Fruit fly (Drosophila melanogaster) whole organism, prepupa: ENCODE measurements around the gene Mi-2.

Experiments used
- CG11762 ChIP-seq: fragments of 200-800 bp; sonication (Bioruptor generic); optimal IDR thresholded peaks from 3 replicates; lab custom pipeline; 2016; ENCODE audit warnings: missing biosample characterization, missing genetic modification characterization; ENCODE audit not compliant: insufficient read depth
- CG15336 ChIP-seq: fragments of 200-800 bp; sonication (Bioruptor generic); IDR thresholded peaks from 2 replicates; pipeline ENCODE4 v1.3.6; 2022; ENCODE audit warnings: missing biosample characterization, missing genetic modification characterization
- CG1621 ChIP-seq: fragments of 200-800 bp; sonication (Bioruptor generic); optimal IDR thresholded peaks from 3 replicates; lab custom pipeline; 2018; ENCODE audit warnings: missing biosample characterization, mild to moderate bottlenecking, missing genetic modification characterization
- CG16779 ChIP-seq: fragments of 200-800 bp; sonication (Bioruptor generic); optimal IDR thresholded peaks from 3 replicates; lab custom pipeline; 2017; ENCODE audit warnings: missing biosample characterization, mild to moderate bottlenecking, missing genetic modification characterization
- CG3032 ChIP-seq: fragments of 200-800 bp; optimal IDR thresholded peaks from 2 replicates; lab custom pipeline; 2019; ENCODE audit warnings: missing biosample characterization, mild to moderate bottlenecking, missing genetic modification characterization, moderate library complexity
- CG34406 ChIP-seq: fragments of 200-800 bp; sonication (Bioruptor generic); optimal IDR thresholded peaks from 3 replicates; lab custom pipeline; 2016; ENCODE audit warnings: missing biosample characterization, missing genetic modification characterization
- CG4318 ChIP-seq: fragments of 200-800 bp; sonication (Bioruptor generic); optimal IDR thresholded peaks from 3 replicates; lab custom pipeline; 2017; ENCODE audit warnings: missing biosample characterization, mild to moderate bottlenecking, missing genetic modification characterization
- CG6163 ChIP-seq: fragments of 200-800 bp; sonication (Bioruptor generic); IDR thresholded peaks from 3 replicates; pipeline ENCODE4 v1.3.6; 2022; ENCODE audit warnings: missing biosample characterization, missing genetic modification characterization
- CG6792 ChIP-seq: fragments of 200-800 bp; sonication (Bioruptor generic); optimal IDR thresholded peaks from 3 replicates; lab custom pipeline; 2016; ENCODE audit warnings: missing biosample characterization, missing genetic modification characterization
- CG6808 ChIP-seq: fragments of 200-800 bp; sonication (Bioruptor generic); optimal IDR thresholded peaks from 3 replicates; lab custom pipeline; 2017; ENCODE audit warnings: missing biosample characterization, missing genetic modification characterization, mild to moderate bottlenecking, moderate library complexity, missing genetic modification reagents
- CG6854 ChIP-seq: fragments of 200-800 bp; sonication (Bioruptor generic); optimal IDR thresholded peaks from 2 replicates; lab custom pipeline; 2017; ENCODE audit warnings: missing biosample characterization, mild to moderate bottlenecking, missing genetic modification characterization
- CG8119 ChIP-seq: fragments of 200-800 bp; sonication (Bioruptor generic); IDR thresholded peaks from 3 replicates; pipeline ENCODE4 v1.3.6; 2022; ENCODE audit warnings: missing biosample characterization, missing genetic modification characterization
- CG8632 ChIP-seq: fragments of 200-800 bp; sonication (Bioruptor generic); optimal IDR thresholded peaks from 3 replicates; lab custom pipeline; 2016; ENCODE audit warnings: missing biosample characterization, missing genetic modification characterization
- Eip78C ChIP-seq: fragments of 200-800 bp; sonication (Bioruptor generic); peaks from one replicate; lab custom pipeline; 2016; ENCODE audit warnings: missing biosample characterization, missing genetic modification characterization
- Eip93F ChIP-seq: fragments of 200-800 bp; sonication (Bioruptor generic); optimal IDR thresholded peaks from 2 replicates; lab custom pipeline; 2016; ENCODE audit warnings: missing biosample characterization, mild to moderate bottlenecking, missing genetic modification characterization
- Gug ChIP-seq: fragments of 200-800 bp; sonication (Bioruptor generic); IDR thresholded peaks from 2 replicates; pipeline ENCODE4 v1.3.6; 2022; ENCODE audit warnings: missing biosample characterization, missing genetic modification characterization
- Met ChIP-seq: fragments of 200-800 bp; sonication (Bioruptor generic); optimal IDR thresholded peaks from 3 replicates; lab custom pipeline; 2016; ENCODE audit warnings: missing biosample characterization, missing genetic modification characterization
- Sox102F ChIP-seq: fragments of 200-800 bp; sonication (Bioruptor generic); optimal IDR thresholded peaks from 2 replicates; lab custom pipeline; 2016; ENCODE audit warnings: missing biosample characterization, mild to moderate bottlenecking, missing genetic modification characterization
- Sox14 ChIP-seq: fragments of 200-800 bp; sonication (Bioruptor generic); optimal IDR thresholded peaks from 3 replicates; lab custom pipeline; 2016; ENCODE audit warnings: missing biosample characterization, missing genetic modification characterization
- acj6 ChIP-seq: fragments of 200-800 bp; sonication (Bioruptor generic); optimal IDR thresholded peaks from 3 replicates; lab custom pipeline; 2016; ENCODE audit warnings: missing biosample characterization, missing genetic modification characterization
- cyc ChIP-seq: fragments of 200-800 bp; sonication (Bioruptor generic); optimal IDR thresholded peaks from 3 replicates; lab custom pipeline; 2016; ENCODE audit warnings: missing biosample characterization, missing genetic modification characterization
- dsx ChIP-seq: fragments of 200-800 bp; optimal IDR thresholded peaks from 3 replicates; lab custom pipeline; 2019; ENCODE audit warnings: missing biosample characterization, mild to moderate bottlenecking, missing genetic modification characterization, moderate library complexity; ENCODE audit not compliant: poor library complexity, severe bottlenecking
- eg ChIP-seq: fragments of 200-800 bp; sonication (Bioruptor generic); IDR thresholded peaks from 3 replicates; pipeline ENCODE4 v1.3.6; 2022; ENCODE audit warnings: missing biosample characterization, missing genetic modification characterization
- esn ChIP-seq: fragments of 200-800 bp; sonication (Bioruptor generic); optimal IDR thresholded peaks from 2 replicates; lab custom pipeline; 2016; ENCODE audit warnings: missing biosample characterization, mild to moderate bottlenecking, missing genetic modification characterization, moderate library complexity
- fkh ChIP-seq: fragments of 200-800 bp; sonication (Bioruptor generic); optimal IDR thresholded peaks from 3 replicates; lab custom pipeline; 2017; ENCODE audit warnings: missing biosample characterization, mild to moderate bottlenecking, missing genetic modification characterization, moderate library complexity
- lz ChIP-seq: fragments of 200-800 bp; sonication (Bioruptor generic); optimal IDR thresholded peaks from 3 replicates; lab custom pipeline; 2016; ENCODE audit warnings: missing biosample characterization, missing genetic modification characterization
- net ChIP-seq: fragments of 200-800 bp; sonication (Bioruptor generic); optimal IDR thresholded peaks from 3 replicates; lab custom pipeline; 2016; ENCODE audit warnings: missing biosample characterization, missing genetic modification characterization
- salr ChIP-seq, 2 experiments: fragments of 200-800 bp; sonication (Bioruptor generic); optimal IDR thresholded peaks; 3 replicates each; lab custom pipeline; 2016 to 2018; ENCODE audit warnings: missing biosample characterization in 2 of 2, missing genetic modification characterization in 2 of 2, mild to moderate bottlenecking in 1 of 2
- spab ChIP-seq: fragments of 200-800 bp; sonication (Bioruptor generic); optimal IDR thresholded peaks from 2 replicates; lab custom pipeline; 2017; ENCODE audit warnings: missing biosample characterization, mild to moderate bottlenecking, missing genetic modification characterization, missing genetic modification reagents
- topi ChIP-seq: fragments of 200-800 bp; sonication (Bioruptor generic); optimal IDR thresholded peaks from 3 replicates; lab custom pipeline; 2016; ENCODE audit warnings: missing biosample characterization, missing genetic modification characterization

Mi-2 gene

dm6 chr3L:19919981-19920380, 10.0 kb upstream of the Mi-2 start:
- TF ChIP-seq Gug (no peak), lz (no peak), salr (GFP tag; optimal IDR thresholded peaks at IDR 0.05; lab: Kevin White, UChicago) (no peak), acj6 (GFP tag; lab: Kevin White, UChicago) (no peak), eg (GFP tag; lab: Robert Waterston, UW) (no peak), cyc (GFP tag; lab: Kevin White, UChicago) (no peak), CG3032 (tag; lab: Kevin White, UChicago) (no peak), Sox102F (GFP tag; lab: Kevin White, UChicago) (no peak)
- TF ChIP-seq, all 60 proteins: peak for 0

- TF ChIP-seq lz = peak; percentile 6
- TF ChIP-seq Eip78C (GFP tag; lab: Kevin White, UChicago) = peak; percentile 26
- TF ChIP-seq CG6854 (GFP tag; lab: Kevin White, UChicago) = peak; percentile 10
- TF ChIP-seq eg (GFP tag; lab: Robert Waterston, UW) = no peak
- TF ChIP-seq, all 60 proteins: peak for 3
Observed at dm6 chr3L:19914833-19915232, 4.8 kb upstream of the Mi-2 start, which contains the start of gene Rpn1. Gene Rpn1, plus strand, starts transcription at chr3L:19915051.

- TF ChIP-seq topi (no peak), CG8632 (GFP tag; lab: Kevin White, UChicago) (no peak), fkh (GFP tag; lab: Kevin White, UChicago) (no peak), CG11762 (GFP tag; lab: Kevin White, UChicago) (no peak), Met (no peak)
Observed at dm6 chr3L:19913328-19913936, 3.4 kb upstream of the Mi-2 start, which contains the start of gene Mtr3. Gene Mtr3, minus strand, starts transcription at chr3L:19913715.

- TF ChIP-seq Eip78C (GFP tag; lab: Kevin White, UChicago) (peak; percentile 72), CG16779 (tag; lab: Kevin White, UChicago) (no peak), net (no peak), lz (peak; percentile 27), CG1621 (tag; lab: Kevin White, UChicago) (peak; percentile 42), Eip93F (no peak), CG6792 (GFP tag; lab: Kevin White, UChicago) (peak; percentile 5), CG34406 (GFP tag; lab: Kevin White, UChicago) (peak; percentile 8), CG6163 (GFP tag; lab: Robert Waterston, UW) (peak; percentile 46; the same call in 2 of the 3 replicates), CG4318 (no peak), dsx (GFP tag; lab: Kevin White, UChicago) (peak; percentile 91), eg (GFP tag; lab: Robert Waterston, UW) (0 out of 3 replicates have a peak, but pooled peaks have one; percentile 15), spab (no peak), CG15336 (GFP tag; lab: Robert Waterston, UW) (no peak), CG6808 (GFP tag; lab: Kevin White, UChicago) (no peak), CG8119 (GFP tag; lab: Robert Waterston, UW) (no peak), Sox14 (GFP tag; lab: Kevin White, UChicago) (peak; percentile 74), esn (GFP tag; lab: Kevin White, UChicago) (peak; percentile 10)
Observed at dm6 chr3L:19909234-19910053, 571 bp downstream of the Mi-2 start.
